Worm (Caenorhabditis elegans) whole organism, L4 larva: ENCODE data around the gene tat-4.

ENCODE experiments used
- ama-1 ChIP-seq: fragments of 150-350 bp; optimal IDR thresholded peaks from 2 replicates; lab custom pipeline; 2014; ENCODE audit warnings: inconsistent platforms, mixed read lengths
- pha-4 ChIP-seq, 2 experiments: fragments of 150-350 bp in 1 of 2; fragments of 200-800 bp in 1 of 2; sonication (Bioruptor generic) in 1 of 2; IDR thresholded peaks in 1 of 2; optimal IDR thresholded peaks in 1 of 2; 2 replicates each; pipeline versions ENCODE4 v1.3.6 to Lab custom; 2014 to 2022; ENCODE audit warnings: missing genetic modification characterization in 2 of 2, missing genetic modification reagents in 2 of 2, missing biosample characterization in 1 of 2, missing compliant biosample characterization in 1 of 2

- TF ChIP-seq ama-1 (lab: Kevin White, UChicago) (no peak), pha-4 (GFP tag; IDR thresholded peaks at IDR 0.05; lab: Robert Waterston, UW) (no peak), pha-4 (tag; optimal IDR thresholded peaks at IDR 0.05; lab: Kevin White, UChicago) (no peak)
Observed at ce11 chrII:6281903-6282302, 37.8 kb upstream of the tat-4 start.
